Fruit fly (Drosophila melanogaster): Measurements from ENCODE around the gene CG8188.
A peak's percentile ranks its signal among the peaks of the same experiment; 100 is the strongest.

The CG8188 gene

dm6 chrX:17682745-17683505 lies 19.9 kb downstream of the CG8188 start (continued):
- TF ChIP-seq gcm (GFP tag; optimal IDR thresholded peaks at IDR 0.05) (peak; percentile 19), CG11093 (GFP tag; IDR thresholded peaks at IDR 0.05) (peak; percentile 83), CG1602 (GFP tag; optimal IDR thresholded peaks at IDR 0.05) (peak; percentile 59), shn (GFP tag; optimal IDR thresholded peaks at IDR 0.05) (no peak), CG5245 (GFP tag; optimal IDR thresholded peaks at IDR 0.05) (peak; percentile 30), kay (GFP tag; optimal IDR thresholded peaks at IDR 0.05) (peak; percentile 10), Dad (GFP tag; optimal IDR thresholded peaks at IDR 0.05) (no peak), H2.0 (GFP tag; IDR thresholded peaks at IDR 0.05) (peak; percentile 82), CG15601 (tag; optimal IDR thresholded peaks at IDR 0.05) (peak; percentile 61), HmgD (GFP tag; optimal IDR thresholded peaks at IDR 0.05) (no peak), CG12769 (tag; optimal IDR thresholded peaks at IDR 0.05) (no peak), CG2889 (GFP tag; IDR thresholded peaks at IDR 0.05) (peak; percentile 49; the same call in 1 of the 3 replicates), Myb (GFP tag; optimal IDR thresholded peaks at IDR 0.05) (no peak), CG4282 (GFP tag; optimal IDR thresholded peaks at IDR 0.05) (no peak), CG15479 (GFP tag; optimal IDR thresholded peaks at IDR 0.05) (no peak), CG14014 (GFP tag; IDR thresholded peaks at IDR 0.05) (peak; percentile 78), CG12744 (GFP tag; optimal IDR thresholded peaks at IDR 0.05) (no peak), Sox100B (GFP tag; optimal IDR thresholded peaks at IDR 0.05) (peak; percentile 65), ara (GFP tag; IDR thresholded peaks at IDR 0.05) (peak; percentile 82), CG6254 (GFP tag; optimal IDR thresholded peaks at IDR 0.05) (peak; percentile 50), fd102C (GFP tag; optimal IDR thresholded peaks at IDR 0.05) (no peak), Oaz (GFP tag; IDR thresholded peaks at IDR 0.05) (peak; percentile 76), CG10462 (GFP tag; optimal IDR thresholded peaks at IDR 0.05) (peak; percentile 5), tx (GFP tag; optimal IDR thresholded peaks at IDR 0.05) (no peak), ewg (GFP tag; optimal IDR thresholded peaks at IDR 0.05) (peak; percentile 47), nerfin-2 (GFP tag; IDR thresholded peaks at IDR 0.05; ENCODE audit: partially characterized antibody) (no peak), zen (tag; optimal IDR thresholded peaks at IDR 0.05) (no peak), CG11398 (GFP tag; optimal IDR thresholded peaks at IDR 0.05) (no peak), CG7357 (GFP tag; IDR thresholded peaks at IDR 0.05) (no peak; the same call in 2 of the 3 replicates), klu (GFP tag; IDR thresholded peaks at IDR 0.05) (peak; percentile 50; the same call in 1 of the 2 replicates), CG2875 (GFP tag; optimal IDR thresholded peaks at IDR 0.05) (peak; percentile 58), Hr39 (optimal IDR thresholded peaks at IDR 0.05) (no peak), MESR4 (GFP tag; optimal IDR thresholded peaks at IDR 0.05) (no peak), B-H2 (GFP tag; optimal IDR thresholded peaks at IDR 0.05) (no peak), ranshi (GFP tag; IDR thresholded peaks at IDR 0.05) (peak; percentile 72), ham (GFP tag; IDR thresholded peaks at IDR 0.05) (no peak), Hmr (GFP tag; optimal IDR thresholded peaks at IDR 0.05) (peak; percentile 13), bab2 (GFP tag; optimal IDR thresholded peaks at IDR 0.05) (no peak), CG2712 (tag; optimal IDR thresholded peaks at IDR 0.05) (peak; percentile 65), hth (optimal IDR thresholded peaks at IDR 0.05) (no peak), Gug (GFP tag; IDR thresholded peaks at IDR 0.05) (peak; percentile 75), CG13624 (GFP tag; optimal IDR thresholded peaks at IDR 0.05) (no peak), mam (GFP tag; optimal IDR thresholded peaks at IDR 0.05) (peak; percentile 16), CG7963 (GFP tag; IDR thresholded peaks at IDR 0.05; ENCODE audit: partially characterized antibody) (no peak), kni (GFP tag; optimal IDR thresholded peaks at IDR 0.05) (no peak), CG11723 (GFP tag; optimal IDR thresholded peaks at IDR 0.05) (no peak), CG10147 (GFP tag; optimal IDR thresholded peaks at IDR 0.05) (no peak), Kr (GFP tag; optimal IDR thresholded peaks at IDR 0.05) (no peak), CG18599 (GFP tag; optimal IDR thresholded peaks at IDR 0.05) (peak; percentile 43), NC2α (GFP tag; optimal IDR thresholded peaks at IDR 0.05) (no peak)
